Fruit fly (Drosophila melanogaster) whole organism, prepupa: ENCODE data around the gene tutl.

ENCODE experiments used
- Blimp-1 ChIP-seq: fragments of 200-800 bp; sonication (Bioruptor generic); optimal IDR thresholded peaks from 3 replicates; lab custom pipeline; 2017; ENCODE audit warnings: missing biosample characterization, missing genetic modification characterization, mild to moderate bottlenecking, moderate library complexity, missing genetic modification reagents
- CG11294 ChIP-seq: fragments of 200-800 bp; sonication (Bioruptor generic); IDR thresholded peaks from 2 replicates; pipeline ENCODE4 v1.3.6; 2022; ENCODE audit warnings: missing biosample characterization, missing genetic modification characterization
- CG15336 ChIP-seq: fragments of 200-800 bp; sonication (Bioruptor generic); IDR thresholded peaks from 2 replicates; pipeline ENCODE4 v1.3.6; 2022; ENCODE audit warnings: missing biosample characterization, missing genetic modification characterization
- CG3032 ChIP-seq: fragments of 200-800 bp; optimal IDR thresholded peaks from 2 replicates; lab custom pipeline; 2019; ENCODE audit warnings: missing biosample characterization, mild to moderate bottlenecking, missing genetic modification characterization, moderate library complexity
- CG32006 ChIP-seq: fragments of 200-800 bp; sonication (Bioruptor generic); optimal IDR thresholded peaks from 3 replicates; lab custom pipeline; 2017; ENCODE audit warnings: missing biosample characterization, mild to moderate bottlenecking, missing genetic modification characterization
- CG34406 ChIP-seq: fragments of 200-800 bp; sonication (Bioruptor generic); optimal IDR thresholded peaks from 3 replicates; lab custom pipeline; 2016; ENCODE audit warnings: missing biosample characterization, missing genetic modification characterization
- CG3919 ChIP-seq: fragments of 200-800 bp; sonication (Bioruptor generic); optimal IDR thresholded peaks from 3 replicates; lab custom pipeline; 2016; ENCODE audit warnings: missing biosample characterization, missing genetic modification characterization
- CG4318 ChIP-seq: fragments of 200-800 bp; sonication (Bioruptor generic); optimal IDR thresholded peaks from 3 replicates; lab custom pipeline; 2017; ENCODE audit warnings: missing biosample characterization, mild to moderate bottlenecking, missing genetic modification characterization
- CG6163 ChIP-seq: fragments of 200-800 bp; sonication (Bioruptor generic); IDR thresholded peaks from 3 replicates; pipeline ENCODE4 v1.3.6; 2022; ENCODE audit warnings: missing biosample characterization, missing genetic modification characterization
- CG6276 ChIP-seq: fragments of 200-800 bp; sonication (Bioruptor generic); optimal IDR thresholded peaks from 2 replicates; lab custom pipeline; 2017; ENCODE audit warnings: missing biosample characterization, mild to moderate bottlenecking, missing genetic modification characterization
- CG6854 ChIP-seq: fragments of 200-800 bp; sonication (Bioruptor generic); optimal IDR thresholded peaks from 2 replicates; lab custom pipeline; 2017; ENCODE audit warnings: missing biosample characterization, mild to moderate bottlenecking, missing genetic modification characterization
- CG8119 ChIP-seq: fragments of 200-800 bp; sonication (Bioruptor generic); IDR thresholded peaks from 3 replicates; pipeline ENCODE4 v1.3.6; 2022; ENCODE audit warnings: missing biosample characterization, missing genetic modification characterization
- CG8319 ChIP-seq: fragments of 200-800 bp; sonication (Bioruptor generic); optimal IDR thresholded peaks from 3 replicates; lab custom pipeline; 2016; ENCODE audit warnings: missing biosample characterization, missing genetic modification characterization
- CG8632 ChIP-seq: fragments of 200-800 bp; sonication (Bioruptor generic); optimal IDR thresholded peaks from 3 replicates; lab custom pipeline; 2016; ENCODE audit warnings: missing biosample characterization, missing genetic modification characterization
- CG9139 ChIP-seq: fragments of 200-800 bp; sonication (Bioruptor generic); optimal IDR thresholded peaks from 3 replicates; lab custom pipeline; 2017; ENCODE audit warnings: missing biosample characterization, mild to moderate bottlenecking, missing genetic modification characterization
- Eip78C ChIP-seq: fragments of 200-800 bp; sonication (Bioruptor generic); peaks from one replicate; lab custom pipeline; 2016; ENCODE audit warnings: missing biosample characterization, missing genetic modification characterization
- Ets21C ChIP-seq: fragments of 200-800 bp; sonication (Bioruptor generic); optimal IDR thresholded peaks from 3 replicates; lab custom pipeline; 2016; ENCODE audit warnings: missing biosample characterization, missing genetic modification characterization
- Gug ChIP-seq: fragments of 200-800 bp; sonication (Bioruptor generic); IDR thresholded peaks from 2 replicates; pipeline ENCODE4 v1.3.6; 2022; ENCODE audit warnings: missing biosample characterization, missing genetic modification characterization
- Hr38 ChIP-seq: sonication (Bioruptor generic); optimal IDR thresholded peaks from 2 replicates; lab custom pipeline; 2016; ENCODE audit warnings: missing biosample characterization, missing genetic modification characterization
- Hr4 ChIP-seq: fragments of 200-800 bp; sonication (Bioruptor generic); optimal IDR thresholded peaks from 3 replicates; lab custom pipeline; 2016; ENCODE audit warnings: missing biosample characterization, missing genetic modification characterization
- Lpt ChIP-seq: fragments of 200-800 bp; sonication (Bioruptor generic); optimal IDR thresholded peaks from 3 replicates; lab custom pipeline; 2016; ENCODE audit warnings: missing biosample characterization, missing genetic modification characterization
- Smox ChIP-seq: fragments of 200-800 bp; sonication (Bioruptor generic); optimal IDR thresholded peaks from 3 replicates; lab custom pipeline; 2016; ENCODE audit warnings: missing biosample characterization, missing genetic modification characterization
- achi ChIP-seq: fragments of 200-800 bp; sonication (Bioruptor generic); optimal IDR thresholded peaks from 3 replicates; lab custom pipeline; 2016; ENCODE audit warnings: missing biosample characterization, missing genetic modification characterization
- dac ChIP-seq: fragments of 200-800 bp; sonication (Bioruptor generic); optimal IDR thresholded peaks from 2 replicates; lab custom pipeline; 2017; ENCODE audit warnings: missing biosample characterization, mild to moderate bottlenecking, missing genetic modification characterization
- dsx ChIP-seq: fragments of 200-800 bp; optimal IDR thresholded peaks from 3 replicates; lab custom pipeline; 2019; ENCODE audit warnings: missing biosample characterization, mild to moderate bottlenecking, missing genetic modification characterization, moderate library complexity; ENCODE audit not compliant: poor library complexity, severe bottlenecking
- eg ChIP-seq: fragments of 200-800 bp; sonication (Bioruptor generic); IDR thresholded peaks from 3 replicates; pipeline ENCODE4 v1.3.6; 2022; ENCODE audit warnings: missing biosample characterization, missing genetic modification characterization
- esn ChIP-seq: fragments of 200-800 bp; sonication (Bioruptor generic); optimal IDR thresholded peaks from 2 replicates; lab custom pipeline; 2016; ENCODE audit warnings: missing biosample characterization, mild to moderate bottlenecking, missing genetic modification characterization, moderate library complexity
- fd85E ChIP-seq: fragments of 200-800 bp; sonication (Bioruptor generic); optimal IDR thresholded peaks from 3 replicates; lab custom pipeline; 2016; ENCODE audit warnings: missing biosample characterization, missing genetic modification characterization
- lz ChIP-seq: fragments of 200-800 bp; sonication (Bioruptor generic); optimal IDR thresholded peaks from 3 replicates; lab custom pipeline; 2016; ENCODE audit warnings: missing biosample characterization, missing genetic modification characterization
- net ChIP-seq: fragments of 200-800 bp; sonication (Bioruptor generic); optimal IDR thresholded peaks from 3 replicates; lab custom pipeline; 2016; ENCODE audit warnings: missing biosample characterization, missing genetic modification characterization
- salr ChIP-seq, 2 experiments: fragments of 200-800 bp; sonication (Bioruptor generic); optimal IDR thresholded peaks; 3 replicates each; lab custom pipeline; 2016 to 2018; ENCODE audit warnings: missing biosample characterization in 2 of 2, missing genetic modification characterization in 2 of 2, mild to moderate bottlenecking in 1 of 2
- ss ChIP-seq, 2 experiments: fragments of 200-800 bp; sonication (Bioruptor generic); optimal IDR thresholded peaks; 2 replicates in 1 of 2; 3 replicates in 1 of 2; lab custom pipeline; 2017 to 2018; ENCODE audit warnings: mild to moderate bottlenecking in 2 of 2, missing biosample characterization in 2 of 2, missing genetic modification characterization in 2 of 2, moderate library complexity in 1 of 2
- svp ChIP-seq: fragments of 200-800 bp; sonication (Bioruptor generic); peaks from one replicate; lab custom pipeline; 2016; ENCODE audit warnings: missing biosample characterization, missing genetic modification characterization
- vri ChIP-seq: fragments of 200-800 bp; sonication (Bioruptor generic); optimal IDR thresholded peaks from 3 replicates; lab custom pipeline; 2016; ENCODE audit warnings: missing biosample characterization, mild to moderate bottlenecking, missing genetic modification characterization

tutl gene

dm6 chr2L:4339780-4340694 is 57.1 kb downstream of the tutl start:
- TF ChIP-seq fd85E (GFP tag; lab: Kevin White, UChicago) (no peak), eg (GFP tag; lab: Robert Waterston, UW) (0 out of 3 replicates have a peak, but pooled peaks have one; percentile 23), Lpt (peak; percentile 30), CG15336 (peak; percentile 10; the same call in 1 of the 2 replicates), CG3032 (tag; lab: Kevin White, UChicago) (no peak), Eip78C (GFP tag; lab: Kevin White, UChicago) (peak; percentile 68), Blimp-1 (GFP tag; lab: Kevin White, UChicago) (no peak), ss (GFP tag; optimal IDR thresholded peaks at IDR 0.05; lab: Kevin White, UChicago) (peak in 1 of 2 experiments; percentile 48), dsx (peak; percentile 7), salr (GFP tag; optimal IDR thresholded peaks at IDR 0.05; lab: Kevin White, UChicago) (no peak), svp (GFP tag; lab: Kevin White, UChicago) (no peak)

- TF ChIP-seq Eip78C (GFP tag; lab: Kevin White, UChicago), result peak; percentile 48
- no peak for TF ChIP-seq fd85E (GFP tag; lab: Kevin White, UChicago)
- no peak for TF ChIP-seq net (GFP tag; lab: Kevin White, UChicago)
- no peak for TF ChIP-seq CG15336
- no peak for TF ChIP-seq Hr4 (GFP tag; lab: Kevin White, UChicago)
- TF ChIP-seq esn (GFP tag; lab: Kevin White, UChicago), result peak; percentile 22
- TF ChIP-seq CG8632 (GFP tag; lab: Kevin White, UChicago), result no peak
- no peak for TF ChIP-seq Ets21C (GFP tag; lab: Kevin White, UChicago)
- TF ChIP-seq lz (GFP tag; lab: Kevin White, UChicago), result no peak
- TF ChIP-seq vri (GFP tag; lab: Kevin White, UChicago), result no peak
- no peak for TF ChIP-seq CG6854 (GFP tag; lab: Kevin White, UChicago)
These were observed 62.7 kb downstream of the tutl start for dm6 chr2L:4345569-4346131.

- no peak for TF ChIP-seq CG8319 (GFP tag; lab: Kevin White, UChicago)
- TF ChIP-seq Eip78C (GFP tag; lab: Kevin White, UChicago), result peak; percentile 61
- TF ChIP-seq CG9139 (GFP tag; lab: Kevin White, UChicago), result no peak
- TF ChIP-seq CG4318 (GFP tag; lab: Kevin White, UChicago), result no peak
- TF ChIP-seq Smox (GFP tag; lab: Kevin White, UChicago), result no peak
- peak; percentile 60 for TF ChIP-seq Lpt
- peak; percentile 29 for TF ChIP-seq net (GFP tag; lab: Kevin White, UChicago)
- peak; percentile 11 for TF ChIP-seq Hr4 (GFP tag; lab: Kevin White, UChicago)
- peak; percentile 48 for TF ChIP-seq dac (GFP tag; lab: Kevin White, UChicago)
- TF ChIP-seq salr (GFP tag; optimal IDR thresholded peaks at IDR 0.05; lab: Kevin White, UChicago), result peak in 1 of 2 experiments; percentile 73
- peak; percentile 91 for TF ChIP-seq CG8119 (GFP tag; lab: Robert Waterston, UW)
- peak; percentile 19 for TF ChIP-seq achi
- TF ChIP-seq CG3919, result no peak
- TF ChIP-seq esn (GFP tag; lab: Kevin White, UChicago), result no peak
- peak; percentile 82 for TF ChIP-seq CG6163
- TF ChIP-seq CG8632 (GFP tag; lab: Kevin White, UChicago), result no peak
- TF ChIP-seq CG32006 (GFP tag; lab: Kevin White, UChicago), result peak; percentile 5
- peak; percentile 11 for TF ChIP-seq Hr38 (GFP tag; lab: Kevin White, UChicago)
- peak; percentile 22; the same call in 1 of the 2 replicates for TF ChIP-seq CG11294 (GFP tag; lab: Robert Waterston, UW)
- TF ChIP-seq eg (GFP tag; lab: Robert Waterston, UW), result peak; percentile 93
- peak; percentile 90 for TF ChIP-seq CG15336
- peak; percentile 51 for TF ChIP-seq Gug (GFP tag; lab: Robert Waterston, UW)
- no peak for TF ChIP-seq CG34406
- TF ChIP-seq CG6276, result peak; percentile 91
These were observed 63.8 kb downstream of the tutl start for dm6 chr2L:4346619-4347310.
